Worm (Caenorhabditis elegans) whole organism, late embryonic: ENCODE measurements around the gene F17C11.6.

Experiments
- C08G9.2 ChIP-seq: sonication (generic microtip); optimal IDR thresholded peaks from 2 replicates; lab custom pipeline; 2016; ENCODE audit warnings: mild to moderate bottlenecking, missing genetic modification characterization, moderate library complexity, missing compliant biosample characterization
- T23F11.4 ChIP-seq: fragments of 200-800 bp; sonication (Bioruptor generic); optimal IDR thresholded peaks from 2 replicates; lab custom pipeline; 2018; ENCODE audit warnings: mild to moderate bottlenecking, missing genetic modification characterization, missing compliant biosample characterization
- ahr-1 ChIP-seq: sonication (generic microtip); optimal IDR thresholded peaks from 2 replicates; lab custom pipeline; 2016; ENCODE audit warnings: missing genetic modification characterization, missing compliant biosample characterization
- ceh-19 ChIP-seq: fragments of 200-800 bp; sonication (Bioruptor generic); optimal IDR thresholded peaks from 2 replicates; lab custom pipeline; 2018; ENCODE audit warnings: mild to moderate bottlenecking, missing genetic modification characterization, missing compliant biosample characterization
- ceh-2 ChIP-seq: sonication (generic microtip); optimal IDR thresholded peaks from 2 replicates; lab custom pipeline; 2016; ENCODE audit warnings: missing genotype, missing genetic modification characterization, missing compliant biosample characterization
- ceh-34 ChIP-seq: sonication (generic microtip); optimal IDR thresholded peaks from 2 replicates; lab custom pipeline; 2016; ENCODE audit warnings: mild to moderate bottlenecking, missing genetic modification characterization, missing compliant biosample characterization
- ceh-6 ChIP-seq: fragments of 200-800 bp; sonication (Bioruptor generic); optimal IDR thresholded peaks from 2 replicates; lab custom pipeline; 2018; ENCODE audit warnings: mild to moderate bottlenecking, missing genetic modification characterization, missing compliant biosample characterization
- dmd-4 ChIP-seq: sonication (generic microtip); optimal IDR thresholded peaks from 2 replicates; lab custom pipeline; 2016; ENCODE audit warnings: borderline replicate concordance, missing genetic modification characterization, missing compliant biosample characterization
- dve-1 ChIP-seq: sonication (generic microtip); optimal IDR thresholded peaks from 2 replicates; lab custom pipeline; 2017; ENCODE audit warnings: antibody characterized with exemption, mild to moderate bottlenecking, missing genetic modification characterization, missing compliant biosample characterization
- elt-2 ChIP-seq: sonication (generic microtip); optimal IDR thresholded peaks from 2 replicates; lab custom pipeline; 2016; ENCODE audit warnings: missing genetic modification reagents, missing genetic modification characterization, missing compliant biosample characterization
- elt-4 ChIP-seq: sonication (generic microtip); optimal IDR thresholded peaks from 2 replicates; lab custom pipeline; 2016; ENCODE audit warnings: missing genetic modification characterization, missing compliant biosample characterization
- ets-4 ChIP-seq: sonication (generic microtip); optimal IDR thresholded peaks from 2 replicates; lab custom pipeline; 2016; ENCODE audit warnings: missing genetic modification characterization, missing compliant biosample characterization
- eyg-1 ChIP-seq: sonication (generic microtip); optimal IDR thresholded peaks from 2 replicates; lab custom pipeline; 2016; ENCODE audit warnings: missing genotype, missing genetic modification characterization, missing compliant biosample characterization
- fax-1 ChIP-seq: sonication (generic microtip); optimal IDR thresholded peaks from 2 replicates; lab custom pipeline; 2016; ENCODE audit warnings: missing genotype, missing genetic modification characterization, missing compliant biosample characterization
- gmeb-2 ChIP-seq: sonication (generic microtip); optimal IDR thresholded peaks from 2 replicates; lab custom pipeline; 2016; ENCODE audit warnings: missing genetic modification characterization, inconsistent platforms, missing compliant biosample characterization
- hlh-13 ChIP-seq: fragments of 200-800 bp; sonication (Bioruptor generic); optimal IDR thresholded peaks from 2 replicates; lab custom pipeline; 2018; ENCODE audit warnings: mild to moderate bottlenecking, missing genetic modification characterization, missing compliant biosample characterization
- hlh-30 ChIP-seq: sonication (generic microtip); optimal IDR thresholded peaks from 2 replicates; lab custom pipeline; 2017; ENCODE audit warnings: antibody characterized with exemption, missing genetic modification characterization, missing compliant biosample characterization; ENCODE audit not compliant: insufficient read depth
- lin-11 ChIP-seq: fragments of 200-800 bp; sonication (Bioruptor generic); optimal IDR thresholded peaks from 2 replicates; lab custom pipeline; 2018; ENCODE audit warnings: mild to moderate bottlenecking, missing genetic modification characterization, missing compliant biosample characterization
- mec-3 ChIP-seq: sonication (generic microtip); optimal IDR thresholded peaks from 2 replicates; lab custom pipeline; 2016; ENCODE audit warnings: borderline replicate concordance, missing genetic modification characterization, missing compliant biosample characterization
- nfya-1 ChIP-seq: sonication (generic microtip); optimal IDR thresholded peaks from 2 replicates; lab custom pipeline; 2017; ENCODE audit warnings: missing genetic modification characterization, mild to moderate bottlenecking, missing compliant biosample characterization, antibody characterized with exemption, moderate library complexity
- odd-2 ChIP-seq: sonication (generic microtip); optimal IDR thresholded peaks from 2 replicates; lab custom pipeline; 2017; ENCODE audit warnings: antibody characterized with exemption, mild to moderate bottlenecking, missing genetic modification characterization, missing compliant biosample characterization
- pat-9 ChIP-seq: fragments of 200-800 bp; sonication (Bioruptor generic); optimal IDR thresholded peaks from 2 replicates; lab custom pipeline; 2018; ENCODE audit warnings: mild to moderate bottlenecking, missing genetic modification characterization, moderate library complexity, missing compliant biosample characterization
- pax-1 ChIP-seq: fragments of 150-350 bp; optimal IDR thresholded peaks from 2 replicates; lab custom pipeline; 2014; ENCODE audit warnings: missing biosample characterization, missing genetic modification characterization
- pha-2 ChIP-seq: sonication (generic microtip); optimal IDR thresholded peaks from 2 replicates; lab custom pipeline; 2017; ENCODE audit warnings: mild to moderate bottlenecking, missing genetic modification characterization, missing compliant biosample characterization
- pha-4 ChIP-seq: fragments of 150-350 bp; optimal IDR thresholded peaks from 2 replicates; lab custom pipeline; 2018; ENCODE audit warnings: missing biosample characterization, missing genetic modification reagents, missing genetic modification characterization
- pqm-1 ChIP-seq: sonication (generic microtip); optimal IDR thresholded peaks from 2 replicates; lab custom pipeline; 2016; ENCODE audit warnings: missing genetic modification characterization, missing compliant biosample characterization
- rnt-1 ChIP-seq: sonication (generic microtip); optimal IDR thresholded peaks from 2 replicates; lab custom pipeline; 2016; ENCODE audit warnings: missing genetic modification characterization, missing compliant biosample characterization
- tbx-2 ChIP-seq: sonication (generic microtip); optimal IDR thresholded peaks from 2 replicates; lab custom pipeline; 2016; ENCODE audit warnings: missing genetic modification characterization, missing compliant biosample characterization
- unc-3 ChIP-seq, 2 experiments: fragments of 200-800 bp in 1 of 2; sonication (Bioruptor generic) in 1 of 2; sonication (generic microtip) in 1 of 2; conservative IDR thresholded peaks in 1 of 2; optimal IDR thresholded peaks in 1 of 2; 2 replicates each; pipeline versions ENCODE4 v1.3.6 to Lab custom; 2016 to 2022; ENCODE audit warnings: missing compliant biosample characterization in 2 of 2, missing genetic modification characterization in 2 of 2, missing genetic modification reagents in 1 of 2
- unc-55 ChIP-seq: sonication (generic microtip); optimal IDR thresholded peaks from 2 replicates; lab custom pipeline; 2017; ENCODE audit warnings: missing biosample characterization, missing genetic modification reagents, missing genetic modification characterization
- unc-86 ChIP-seq: sonication (generic microtip); optimal IDR thresholded peaks from 2 replicates; lab custom pipeline; 2016; ENCODE audit warnings: missing genetic modification characterization, missing compliant biosample characterization
- zip-5 ChIP-seq: sonication (generic microtip); optimal IDR thresholded peaks from 2 replicates; lab custom pipeline; 2016; ENCODE audit warnings: missing genetic modification characterization, missing compliant biosample characterization
- ztf-16 ChIP-seq: sonication (generic microtip); optimal IDR thresholded peaks from 2 replicates; lab custom pipeline; 2017; ENCODE audit warnings: missing genetic modification characterization, missing compliant biosample characterization

The F17C11.6 gene

ce11 chrV:10925658-10926057 is 29.3 kb upstream of the F17C11.6 start:
- TF ChIP-seq hlh-30 (tag; lab: Kevin White, UChicago) (no peak), eyg-1 (tag; lab: Kevin White, UChicago) (no peak), C08G9.2 (tag; lab: Kevin White, UChicago) (no peak), pat-9 (tag; lab: Kevin White, UChicago) (no peak), ztf-16 (tag; lab: Kevin White, UChicago) (no peak), pha-2 (no peak), fax-1 (tag; lab: Kevin White, UChicago) (no peak), ceh-6 (GFP tag; lab: Kevin White, UChicago) (no peak), elt-4 (no peak), pax-1 (tag; lab: Kevin White, UChicago) (no peak)

ce11 chrV:10929511-10929910 is 25.4 kb upstream of the F17C11.6 start, which contains the start of gene F58B4.3:
TSS of gene F58B4.3 (plus strand) at chrV:10929811.
- TF ChIP-seq rnt-1 (tag; lab: Kevin White, UChicago) = no peak
- TF ChIP-seq unc-3 (GFP tag; conservative IDR thresholded peaks at IDR 0.05; lab: Robert Waterston, UW) = no peak
- TF ChIP-seq unc-3 (tag; optimal IDR thresholded peaks at IDR 0.05; lab: Kevin White, UChicago) = no peak
- no peak for TF ChIP-seq pqm-1 (tag; lab: Kevin White, UChicago)
- no peak for TF ChIP-seq pha-4
- no peak for TF ChIP-seq unc-55
- no peak for TF ChIP-seq ceh-6 (GFP tag; lab: Kevin White, UChicago)
- no peak for TF ChIP-seq lin-11 (tag; lab: Kevin White, UChicago)
- TF ChIP-seq nfya-1 (tag; lab: Kevin White, UChicago) = no peak
- no peak for TF ChIP-seq ets-4 (tag; lab: Kevin White, UChicago)
- TF ChIP-seq dve-1 (tag; lab: Kevin White, UChicago) = no peak
- no peak for TF ChIP-seq mec-3 (tag; lab: Kevin White, UChicago)
- no peak for TF ChIP-seq unc-86 (tag; lab: Kevin White, UChicago)
- no peak for TF ChIP-seq ahr-1 (tag; lab: Kevin White, UChicago)
- no peak for TF ChIP-seq tbx-2 (tag; lab: Kevin White, UChicago)
- TF ChIP-seq dmd-4 (tag; lab: Kevin White, UChicago) = no peak
- no peak for TF ChIP-seq hlh-13 (GFP tag; lab: Kevin White, UChicago)
- TF ChIP-seq zip-5 (tag; lab: Kevin White, UChicago) = no peak

- TF ChIP-seq ztf-16 (tag; lab: Kevin White, UChicago) = no peak
- TF ChIP-seq gmeb-2 (tag; lab: Kevin White, UChicago) = no peak
- no peak for TF ChIP-seq ceh-19
- no peak for TF ChIP-seq odd-2
- no peak for TF ChIP-seq C08G9.2 (tag; lab: Kevin White, UChicago)
- TF ChIP-seq ceh-2 (tag; lab: Kevin White, UChicago) = no peak
Measured at ce11 chrV:10931189-10931588, 23.7 kb upstream of the F17C11.6 start, which contains the start of gene scvp-1. TSS of gene scvp-1 (minus strand) at chrV:10931289.

- TF ChIP-seq odd-2 (no peak), T23F11.4 (GFP tag; lab: Kevin White, UChicago) (no peak), ceh-34 (no peak), elt-2 (tag; lab: Kevin White, UChicago) (peak; percentile 63)
Measured at ce11 chrV:10932411-10932810, 22.5 kb upstream of the F17C11.6 start, which contains the start of gene F58B4.5. TSS of gene F58B4.5 (plus strand) at chrV:10932693.

- no peak for TF ChIP-seq lin-11 (tag; lab: Kevin White, UChicago)
- TF ChIP-seq elt-2 (tag; lab: Kevin White, UChicago) = peak; percentile 44
Measured at ce11 chrV:10936681-10937080, 18.2 kb upstream of the F17C11.6 start, which contains the start of gene F17C11.12. TSS of gene F17C11.12 (minus strand) at chrV:10936920.
